Fruit fly (Drosophila melanogaster): ENCODE results near the gene CG32532.

The CG32532 gene

dm6 chrX:19565714-19566316 is 18.5 kb upstream of the CG32532 start, which contains the start of the genes Grip84 and car (continued):
- TF ChIP-seq Dref (GFP tag; IDR thresholded peaks at IDR 0.05) (peak; percentile 35; the same call in 1 of the 2 replicates), Dbx (GFP tag; IDR thresholded peaks at IDR 0.05) (peak; percentile 61; the same call in 1 of the 3 replicates), Hr51 (GFP tag; optimal IDR thresholded peaks at IDR 0.05) (peak in 1 of 2 experiments; percentile 25), sna (GFP tag; IDR thresholded peaks at IDR 0.05; ENCODE audit: partially characterized antibody) (no peak), ham (GFP tag; IDR thresholded peaks at IDR 0.05) (no peak), Sry-β (GFP tag; optimal IDR thresholded peaks at IDR 0.05) (no peak), CG15696 (tag; optimal IDR thresholded peaks at IDR 0.05) (peak; percentile 63), Gsc (GFP tag; IDR thresholded peaks at IDR 0.05) (no peak), Atf6 (GFP tag; IDR thresholded peaks at IDR 0.05) (peak; percentile 32; the same call in 1 of the 2 replicates), btn (GFP tag; optimal IDR thresholded peaks at IDR 0.05) (no peak), CG7928 (GFP tag; optimal IDR thresholded peaks at IDR 0.05) (no peak), HLH3B (GFP tag; IDR thresholded peaks at IDR 0.05) (peak; percentile 55; the same call in 1 of the 2 replicates), nerfin-1 (tag; optimal IDR thresholded peaks at IDR 0.05) (peak; percentile 57), stc (GFP tag; IDR thresholded peaks at IDR 0.05) (no peak), Tbp (GFP tag; optimal IDR thresholded peaks at IDR 0.05) (no peak), Ada2b (GFP tag; IDR thresholded peaks at IDR 0.05) (peak; percentile 47; the same call in 1 of the 2 replicates), gsb (GFP tag; IDR thresholded peaks at IDR 0.05) (no peak), trem (tag; optimal IDR thresholded peaks at IDR 0.05) (peak; percentile 60), lilli (GFP tag; optimal IDR thresholded peaks at IDR 0.05) (peak; percentile 86), vvl (GFP tag; IDR thresholded peaks at IDR 0.05) (peak; percentile 37; the same call in 1 of the 2 replicates), CG4854 (GFP tag; optimal IDR thresholded peaks at IDR 0.05) (no peak), Hmx (GFP tag; optimal IDR thresholded peaks at IDR 0.05) (peak; percentile 22), CG10366 (GFP tag; IDR thresholded peaks at IDR 0.05) (peak; percentile 62; the same call in 1 of the 2 replicates), yki (optimal IDR thresholded peaks at IDR 0.05) (no peak), maf-S (GFP tag; optimal IDR thresholded peaks at IDR 0.05) (peak; percentile 48), CG10274 (GFP tag; optimal IDR thresholded peaks at IDR 0.05) (no peak), CG4707 (GFP tag; optimal IDR thresholded peaks at IDR 0.05) (no peak), oc (tag; optimal IDR thresholded peaks at IDR 0.05) (no peak), ab (GFP tag; optimal IDR thresholded peaks at IDR 0.05) (no peak), ems (GFP tag; optimal IDR thresholded peaks at IDR 0.05) (no peak), CG7357 (GFP tag; IDR thresholded peaks at IDR 0.05) (peak; percentile 97), ranshi (GFP tag; IDR thresholded peaks at IDR 0.05) (peak; percentile 46; the same call in 1 of the 2 replicates), CG31388 (GFP tag; optimal IDR thresholded peaks at IDR 0.05) (no peak), CG7839 (tag; optimal IDR thresholded peaks at IDR 0.05) (no peak), CG17186 (GFP tag; optimal IDR thresholded peaks at IDR 0.05) (peak; percentile 55), inv (GFP tag; IDR thresholded peaks at IDR 0.05; ENCODE audit: partially characterized antibody) (no peak), CG30403 (GFP tag; optimal IDR thresholded peaks at IDR 0.05) (peak; percentile 83), ERR (GFP tag; optimal IDR thresholded peaks at IDR 0.05) (no peak), chif (GFP tag; optimal IDR thresholded peaks at IDR 0.05) (peak; percentile 38 to 48), tx (GFP tag; optimal IDR thresholded peaks at IDR 0.05) (no peak), BEAF-32 (GFP tag; optimal IDR thresholded peaks at IDR 0.05) (peak; percentile 44), Hey (tag; optimal IDR thresholded peaks at IDR 0.05) (no peak), Sry-δ (GFP tag; optimal IDR thresholded peaks at IDR 0.05) (no peak), Dip3 (GFP tag; optimal IDR thresholded peaks at IDR 0.05) (peak; percentile 8), ind (GFP tag; optimal IDR thresholded peaks at IDR 0.05) (peak; percentile 61), CG9609 (GFP tag; optimal IDR thresholded peaks at IDR 0.05) (peak; percentile 46), Fer1 (GFP tag; optimal IDR thresholded peaks at IDR 0.05) (no peak), repo (GFP tag; optimal IDR thresholded peaks at IDR 0.05) (no peak), H2.0 (GFP tag; IDR thresholded peaks at IDR 0.05) (peak; percentile 23; the same call in 1 of the 2 replicates), CG4282 (GFP tag; optimal IDR thresholded peaks at IDR 0.05) (no peak), danr (GFP tag; IDR thresholded peaks at IDR 0.05) (no peak)

Data from whole organism, embryonic.